Fruit fly (Drosophila melanogaster) whole organism: ENCODE data around the gene CG8673.

Experiments used
- CG8478 ChIP-seq: fragments of >200 bp; optimal IDR thresholded peaks from 2 replicates; lab custom pipeline; 2018; ENCODE audit warnings: inconsistent platforms
- usp ChIP-seq: fragments of >200 bp; optimal IDR thresholded peaks from 2 replicates; lab custom pipeline; 2017; ENCODE audit warnings: missing biosample characterization, missing genetic modification characterization, mixed read lengths

dm6 chr2L:8170600-8171182 lies 46.6 kb downstream of the CG8673 start:
- TF ChIP-seq usp (GFP tag; lab: Kevin White, UChicago) (no peak), CG8478 (lab: Kevin White, UChicago) (no peak)
